Fruit fly (Drosophila melanogaster) whole organism, prepupa: ENCODE results near the gene CG42571.

Experiments
- Blimp-1 ChIP-seq: fragments of 200-800 bp; sonication (Bioruptor generic); optimal IDR thresholded peaks from 3 replicates; lab custom pipeline; 2017; ENCODE audit warnings: missing biosample characterization, missing genetic modification characterization, mild to moderate bottlenecking, moderate library complexity, missing genetic modification reagents
- CG10669 ChIP-seq: fragments of 200-800 bp; sonication (Bioruptor generic); optimal IDR thresholded peaks from 3 replicates; lab custom pipeline; 2018; ENCODE audit warnings: missing biosample characterization, mild to moderate bottlenecking, missing genetic modification characterization, moderate library complexity
- CG11294 ChIP-seq: fragments of 200-800 bp; sonication (Bioruptor generic); IDR thresholded peaks from 2 replicates; pipeline ENCODE4 v1.3.6; 2022; ENCODE audit warnings: missing biosample characterization, missing genetic modification characterization
- CG11762 ChIP-seq: fragments of 200-800 bp; sonication (Bioruptor generic); optimal IDR thresholded peaks from 3 replicates; lab custom pipeline; 2016; ENCODE audit warnings: missing biosample characterization, missing genetic modification characterization; ENCODE audit not compliant: insufficient read depth
- CG1621 ChIP-seq: fragments of 200-800 bp; sonication (Bioruptor generic); optimal IDR thresholded peaks from 3 replicates; lab custom pipeline; 2018; ENCODE audit warnings: missing biosample characterization, mild to moderate bottlenecking, missing genetic modification characterization
- CG16779 ChIP-seq: fragments of 200-800 bp; sonication (Bioruptor generic); optimal IDR thresholded peaks from 3 replicates; lab custom pipeline; 2017; ENCODE audit warnings: missing biosample characterization, mild to moderate bottlenecking, missing genetic modification characterization
- CG3032 ChIP-seq: fragments of 200-800 bp; optimal IDR thresholded peaks from 2 replicates; lab custom pipeline; 2019; ENCODE audit warnings: missing biosample characterization, mild to moderate bottlenecking, missing genetic modification characterization, moderate library complexity
- CG31627 ChIP-seq: fragments of 200-800 bp; sonication (Bioruptor generic); optimal IDR thresholded peaks from 3 replicates; lab custom pipeline; 2016; ENCODE audit warnings: missing biosample characterization, missing genetic modification characterization
- CG32006 ChIP-seq: fragments of 200-800 bp; sonication (Bioruptor generic); optimal IDR thresholded peaks from 3 replicates; lab custom pipeline; 2017; ENCODE audit warnings: missing biosample characterization, mild to moderate bottlenecking, missing genetic modification characterization
- CG34406 ChIP-seq: fragments of 200-800 bp; sonication (Bioruptor generic); optimal IDR thresholded peaks from 3 replicates; lab custom pipeline; 2016; ENCODE audit warnings: missing biosample characterization, missing genetic modification characterization
- CG3919 ChIP-seq: fragments of 200-800 bp; sonication (Bioruptor generic); optimal IDR thresholded peaks from 3 replicates; lab custom pipeline; 2016; ENCODE audit warnings: missing biosample characterization, missing genetic modification characterization
- CG4318 ChIP-seq: fragments of 200-800 bp; sonication (Bioruptor generic); optimal IDR thresholded peaks from 3 replicates; lab custom pipeline; 2017; ENCODE audit warnings: missing biosample characterization, mild to moderate bottlenecking, missing genetic modification characterization
- CG6163 ChIP-seq: fragments of 200-800 bp; sonication (Bioruptor generic); IDR thresholded peaks from 3 replicates; pipeline ENCODE4 v1.3.6; 2022; ENCODE audit warnings: missing biosample characterization, missing genetic modification characterization
- CG6276 ChIP-seq: fragments of 200-800 bp; sonication (Bioruptor generic); optimal IDR thresholded peaks from 2 replicates; lab custom pipeline; 2017; ENCODE audit warnings: missing biosample characterization, mild to moderate bottlenecking, missing genetic modification characterization
- CG6792 ChIP-seq: fragments of 200-800 bp; sonication (Bioruptor generic); optimal IDR thresholded peaks from 3 replicates; lab custom pipeline; 2016; ENCODE audit warnings: missing biosample characterization, missing genetic modification characterization
- CG6808 ChIP-seq: fragments of 200-800 bp; sonication (Bioruptor generic); optimal IDR thresholded peaks from 3 replicates; lab custom pipeline; 2017; ENCODE audit warnings: missing biosample characterization, missing genetic modification characterization, mild to moderate bottlenecking, moderate library complexity, missing genetic modification reagents
- CG7368 ChIP-seq: fragments of 200-800 bp; sonication (Bioruptor generic); optimal IDR thresholded peaks from 3 replicates; lab custom pipeline; 2016; ENCODE audit warnings: missing biosample characterization, missing genetic modification characterization
- CG8119 ChIP-seq: fragments of 200-800 bp; sonication (Bioruptor generic); IDR thresholded peaks from 3 replicates; pipeline ENCODE4 v1.3.6; 2022; ENCODE audit warnings: missing biosample characterization, missing genetic modification characterization
- CG8319 ChIP-seq: fragments of 200-800 bp; sonication (Bioruptor generic); optimal IDR thresholded peaks from 3 replicates; lab custom pipeline; 2016; ENCODE audit warnings: missing biosample characterization, missing genetic modification characterization
- CG8632 ChIP-seq: fragments of 200-800 bp; sonication (Bioruptor generic); optimal IDR thresholded peaks from 3 replicates; lab custom pipeline; 2016; ENCODE audit warnings: missing biosample characterization, missing genetic modification characterization
- Eip78C ChIP-seq: fragments of 200-800 bp; sonication (Bioruptor generic); peaks from one replicate; lab custom pipeline; 2016; ENCODE audit warnings: missing biosample characterization, missing genetic modification characterization
- Eip93F ChIP-seq: fragments of 200-800 bp; sonication (Bioruptor generic); optimal IDR thresholded peaks from 2 replicates; lab custom pipeline; 2016; ENCODE audit warnings: missing biosample characterization, mild to moderate bottlenecking, missing genetic modification characterization
- Ets21C ChIP-seq: fragments of 200-800 bp; sonication (Bioruptor generic); optimal IDR thresholded peaks from 3 replicates; lab custom pipeline; 2016; ENCODE audit warnings: missing biosample characterization, missing genetic modification characterization
- Gug ChIP-seq: fragments of 200-800 bp; sonication (Bioruptor generic); IDR thresholded peaks from 2 replicates; pipeline ENCODE4 v1.3.6; 2022; ENCODE audit warnings: missing biosample characterization, missing genetic modification characterization
- Hr39 ChIP-seq: fragments of 200-800 bp; sonication (Bioruptor generic); optimal IDR thresholded peaks from 2 replicates; lab custom pipeline; 2016; ENCODE audit warnings: missing biosample characterization, missing genetic modification characterization
- Hr4 ChIP-seq: fragments of 200-800 bp; sonication (Bioruptor generic); optimal IDR thresholded peaks from 3 replicates; lab custom pipeline; 2016; ENCODE audit warnings: missing biosample characterization, missing genetic modification characterization
- Lpt ChIP-seq: fragments of 200-800 bp; sonication (Bioruptor generic); optimal IDR thresholded peaks from 3 replicates; lab custom pipeline; 2016; ENCODE audit warnings: missing biosample characterization, missing genetic modification characterization
- Met ChIP-seq: fragments of 200-800 bp; sonication (Bioruptor generic); optimal IDR thresholded peaks from 3 replicates; lab custom pipeline; 2016; ENCODE audit warnings: missing biosample characterization, missing genetic modification characterization
- OdsH ChIP-seq: fragments of 200-800 bp; sonication (Bioruptor generic); optimal IDR thresholded peaks from 3 replicates; lab custom pipeline; 2016; ENCODE audit warnings: missing biosample characterization, missing genetic modification characterization
- acj6 ChIP-seq: fragments of 200-800 bp; sonication (Bioruptor generic); optimal IDR thresholded peaks from 3 replicates; lab custom pipeline; 2016; ENCODE audit warnings: missing biosample characterization, missing genetic modification characterization
- eg ChIP-seq: fragments of 200-800 bp; sonication (Bioruptor generic); IDR thresholded peaks from 3 replicates; pipeline ENCODE4 v1.3.6; 2022; ENCODE audit warnings: missing biosample characterization, missing genetic modification characterization
- fd59A ChIP-seq: fragments of 200-800 bp; sonication (Bioruptor generic); optimal IDR thresholded peaks from 2 replicates; lab custom pipeline; 2017; ENCODE audit warnings: missing biosample characterization, mild to moderate bottlenecking, missing genetic modification characterization, missing genetic modification reagents
- fd85E ChIP-seq: fragments of 200-800 bp; sonication (Bioruptor generic); optimal IDR thresholded peaks from 3 replicates; lab custom pipeline; 2016; ENCODE audit warnings: missing biosample characterization, missing genetic modification characterization
- fkh ChIP-seq: fragments of 200-800 bp; sonication (Bioruptor generic); optimal IDR thresholded peaks from 3 replicates; lab custom pipeline; 2017; ENCODE audit warnings: missing biosample characterization, mild to moderate bottlenecking, missing genetic modification characterization, moderate library complexity
- pdm3 ChIP-seq: fragments of 200-800 bp; sonication (Bioruptor generic); optimal IDR thresholded peaks from 3 replicates; lab custom pipeline; 2016; ENCODE audit warnings: missing biosample characterization, missing genetic modification characterization
- salr ChIP-seq, 2 experiments: fragments of 200-800 bp; sonication (Bioruptor generic); optimal IDR thresholded peaks; 3 replicates each; lab custom pipeline; 2016 to 2018; ENCODE audit warnings: missing biosample characterization in 2 of 2, missing genetic modification characterization in 2 of 2, mild to moderate bottlenecking in 1 of 2
- spab ChIP-seq: fragments of 200-800 bp; sonication (Bioruptor generic); optimal IDR thresholded peaks from 2 replicates; lab custom pipeline; 2017; ENCODE audit warnings: missing biosample characterization, mild to moderate bottlenecking, missing genetic modification characterization, missing genetic modification reagents
- vri ChIP-seq: fragments of 200-800 bp; sonication (Bioruptor generic); optimal IDR thresholded peaks from 3 replicates; lab custom pipeline; 2016; ENCODE audit warnings: missing biosample characterization, mild to moderate bottlenecking, missing genetic modification characterization

CG42571 gene

DNA sequence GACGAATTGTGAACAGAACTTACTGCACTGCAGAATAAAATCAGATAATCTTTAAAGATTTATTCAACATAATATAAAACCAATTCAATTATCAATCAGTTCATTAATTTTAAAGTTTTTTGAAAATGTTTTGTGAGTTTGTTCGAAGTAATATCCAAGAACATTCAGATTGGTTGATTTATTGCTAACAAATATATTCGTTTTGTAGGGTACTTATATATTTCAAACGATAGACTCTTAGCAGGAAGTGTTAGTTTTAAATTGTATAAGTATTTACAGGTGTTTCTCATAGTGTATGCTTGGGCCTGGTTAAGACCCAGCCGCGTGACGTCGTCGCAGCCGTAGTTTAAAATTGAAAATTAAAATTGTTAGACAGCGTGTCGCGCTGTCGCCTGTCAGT lies 7.7 kb upstream of the CG42571 start (continued):
- no peak for TF ChIP-seq spab (GFP tag; lab: Kevin White, UChicago)
- TF ChIP-seq acj6 = no peak
- TF ChIP-seq Lpt (GFP tag; lab: Kevin White, UChicago) = peak; percentile 37
- TF ChIP-seq CG6163 (GFP tag; lab: Robert Waterston, UW) = peak; percentile 54; the same call in 1 of the 3 replicates
- peak; percentile 69 for TF ChIP-seq Eip78C (GFP tag; lab: Kevin White, UChicago)
- TF ChIP-seq Ets21C (GFP tag; lab: Kevin White, UChicago) = no peak
- TF ChIP-seq CG4318 (GFP tag; lab: Kevin White, UChicago) = peak; percentile 61

DNA sequence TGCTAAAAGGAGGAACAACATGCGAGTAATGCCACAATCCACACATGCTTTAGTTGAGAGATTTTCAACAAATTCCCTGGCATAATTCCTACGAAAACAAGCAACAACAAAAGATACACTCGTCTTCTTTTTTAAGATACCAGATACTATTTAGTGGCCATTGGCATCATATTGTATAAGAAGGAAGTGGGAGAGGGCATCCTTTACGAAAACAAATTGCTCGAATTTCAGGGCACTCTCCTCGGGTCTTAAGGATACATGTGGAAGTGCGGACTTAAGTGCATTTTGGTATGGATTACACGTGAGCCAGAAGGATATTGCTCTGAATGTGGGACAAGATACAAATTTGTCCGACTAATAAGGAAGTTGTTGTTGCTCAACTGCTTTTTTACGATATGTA lies 6.1 kb upstream of the CG42571 start:
- TF ChIP-seq CG6276 (GFP tag; lab: Kevin White, UChicago) = no peak
- TF ChIP-seq CG8319 (GFP tag; lab: Kevin White, UChicago) = no peak
- TF ChIP-seq Lpt (GFP tag; lab: Kevin White, UChicago) = no peak
- no peak for TF ChIP-seq CG3032 (tag; lab: Kevin White, UChicago)
- TF ChIP-seq fd59A = no peak
- no peak for TF ChIP-seq Hr4 (GFP tag; lab: Kevin White, UChicago)
- TF ChIP-seq CG11762 (GFP tag; lab: Kevin White, UChicago) = no peak
- no peak for TF ChIP-seq CG6792 (GFP tag; lab: Kevin White, UChicago)

DNA sequence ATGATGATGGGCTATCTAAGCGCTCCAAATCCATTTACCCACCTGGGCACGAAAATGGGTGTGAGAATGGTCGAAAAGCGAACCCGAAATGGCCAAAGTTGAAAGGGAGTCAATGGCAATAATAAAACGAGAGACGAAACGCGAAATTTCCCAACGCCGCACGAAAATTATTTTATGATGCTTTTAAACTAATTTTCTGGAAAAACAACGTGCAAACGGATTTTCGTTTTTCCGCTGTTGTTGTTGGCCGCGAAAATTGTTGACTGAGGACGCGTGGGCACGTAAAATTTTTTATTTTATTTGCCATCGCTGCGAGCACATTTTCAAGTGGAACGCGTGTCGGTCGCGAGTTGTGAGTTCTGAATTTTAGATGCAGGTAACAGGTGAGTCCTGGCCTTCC lies 5.1 kb upstream of the CG42571 start:
- no peak for TF ChIP-seq CG3919
- no peak for TF ChIP-seq Blimp-1 (GFP tag; lab: Kevin White, UChicago)
- TF ChIP-seq eg (GFP tag; lab: Robert Waterston, UW) = no peak
- TF ChIP-seq, all 60 proteins: peak for 0

DNA sequence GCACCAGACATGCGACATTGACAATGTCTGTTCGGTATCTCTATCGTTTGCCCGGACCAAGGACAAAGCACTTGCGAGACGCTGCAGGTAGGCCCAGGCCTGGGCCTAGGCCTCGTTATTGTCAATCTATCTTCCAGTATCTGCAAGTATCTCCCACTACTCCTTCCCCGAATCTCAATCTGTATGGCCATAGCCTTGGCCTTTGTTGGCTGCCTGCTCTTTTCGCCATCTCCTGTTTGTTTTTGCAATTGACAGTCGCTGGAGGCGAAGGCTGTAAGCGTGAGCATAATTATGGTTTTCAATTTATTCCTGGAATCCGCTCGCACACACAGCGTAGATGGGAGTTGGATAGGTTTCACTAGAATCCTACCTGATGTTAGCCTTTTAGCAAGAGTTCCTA lies 4.2 kb upstream of the CG42571 start:
- TF ChIP-seq CG8119 (GFP tag; lab: Robert Waterston, UW) = no peak
- TF ChIP-seq CG6276 (GFP tag; lab: Kevin White, UChicago) = no peak
- no peak for TF ChIP-seq fd59A
- no peak for TF ChIP-seq CG1621 (tag; lab: Kevin White, UChicago)
- TF ChIP-seq CG31627 = no peak
- TF ChIP-seq CG32006 (GFP tag; lab: Kevin White, UChicago) = no peak
- TF ChIP-seq CG8632 (GFP tag; lab: Kevin White, UChicago) = no peak
- no peak for TF ChIP-seq CG6808 (GFP tag; lab: Kevin White, UChicago)
- TF ChIP-seq CG10669 (GFP tag; lab: Kevin White, UChicago) = no peak
- no peak for TF ChIP-seq Eip93F
- TF ChIP-seq salr (GFP tag; optimal IDR thresholded peaks at IDR 0.05; lab: Kevin White, UChicago) = no peak

DNA sequence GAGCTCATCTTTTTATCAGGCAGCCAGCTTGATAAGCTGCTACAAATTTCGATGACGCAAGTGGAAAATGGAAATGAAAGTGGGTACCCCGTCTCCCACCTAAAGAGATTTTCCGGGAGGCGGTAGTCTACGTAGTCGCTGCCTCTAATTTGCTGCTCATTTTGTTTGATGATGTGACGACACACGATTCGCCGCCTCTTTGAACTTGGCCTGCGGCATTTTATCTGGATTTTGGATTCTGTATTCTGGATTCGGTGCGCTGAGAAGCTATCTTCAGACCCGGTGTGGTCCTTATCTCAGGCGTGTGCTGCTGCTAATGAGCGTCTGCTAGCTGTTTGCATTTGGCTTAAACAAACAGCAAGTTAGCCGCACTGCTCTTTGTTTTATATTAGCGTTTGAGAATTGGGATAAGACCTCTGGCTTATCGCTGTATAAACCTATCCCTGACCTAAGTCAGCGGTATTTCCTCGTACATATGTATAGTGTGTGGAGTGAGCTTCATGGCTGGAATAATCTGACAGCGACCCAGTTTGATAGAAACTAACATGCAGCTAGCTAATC lies 2.2 kb upstream of the CG42571 start:
- TF ChIP-seq salr (GFP tag; optimal IDR thresholded peaks at IDR 0.05; lab: Kevin White, UChicago) (no peak), fkh (peak; percentile 93), fd85E (GFP tag; lab: Kevin White, UChicago) (no peak)

DNA sequence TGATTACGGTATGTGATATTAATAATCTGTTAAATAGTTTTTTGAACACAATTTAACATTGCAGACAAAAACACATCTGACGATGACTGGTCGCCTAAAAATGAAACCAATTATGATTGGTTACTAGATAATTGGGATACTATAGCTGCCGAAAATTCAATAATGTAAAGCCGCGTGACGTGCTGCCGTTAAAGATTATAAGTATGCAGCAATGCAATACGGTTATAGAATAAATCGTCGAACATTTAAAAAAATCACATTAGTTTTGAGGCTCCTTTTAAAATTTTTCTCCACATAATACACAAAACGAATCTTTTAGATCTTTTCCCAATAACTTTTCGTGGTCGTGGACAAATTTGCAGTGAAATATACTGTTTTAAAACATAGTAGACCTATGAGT lies 1.3 kb downstream of the CG42571 start, which contains the start of gene CG42570:
Gene CG42570, plus strand, starts transcription at position 301 of the 400 bp plus-strand sequence.
- TF ChIP-seq Ets21C (GFP tag; lab: Kevin White, UChicago) = no peak
- TF ChIP-seq Gug = no peak
- TF ChIP-seq CG7368 (GFP tag; lab: Kevin White, UChicago) = no peak
- TF ChIP-seq CG34406 (GFP tag; lab: Kevin White, UChicago) = no peak
- no peak for TF ChIP-seq fd59A
- no peak for TF ChIP-seq CG16779
- TF ChIP-seq fkh = no peak
- TF ChIP-seq vri (GFP tag; lab: Kevin White, UChicago) = no peak
- no peak for TF ChIP-seq CG6792 (GFP tag; lab: Kevin White, UChicago)
- no peak for TF ChIP-seq Hr39 (GFP tag; lab: Kevin White, UChicago)
- TF ChIP-seq OdsH (GFP tag; lab: Kevin White, UChicago) = no peak
- TF ChIP-seq CG1621 (tag; lab: Kevin White, UChicago) = no peak
- TF ChIP-seq pdm3 (GFP tag; lab: Kevin White, UChicago) = no peak
- no peak for TF ChIP-seq CG11294 (GFP tag; lab: Robert Waterston, UW)
- no peak for TF ChIP-seq acj6
- TF ChIP-seq Met (GFP tag; lab: Kevin White, UChicago) = no peak
